Worm (Caenorhabditis elegans) whole organism, L1 larva: ENCODE data around the gene lsm-3.

ENCODE experiments used
- ceh-82 ChIP-seq, 3 experiments: fragments of 150-350 bp in 1 of 3; sonication (generic microtip) in 2 of 3; optimal IDR thresholded peaks; 2 replicates each; lab custom pipeline; 2014 to 2017; ENCODE audit warnings: missing biosample characterization in 3 of 3, missing genetic modification characterization in 3 of 3
- hlh-17 ChIP-seq: fragments of 200-800 bp; sonication (Bioruptor generic); optimal IDR thresholded peaks from 2 replicates; lab custom pipeline; 2018; ENCODE audit warnings: missing genetic modification characterization, mild to moderate bottlenecking, missing compliant biosample characterization, moderate library complexity, borderline replicate concordance
- pag-3 ChIP-seq: sonication (generic microtip); optimal IDR thresholded peaks from 2 replicates; lab custom pipeline; 2017; ENCODE audit warnings: missing genetic modification characterization, mild to moderate bottlenecking, missing compliant biosample characterization, antibody characterized with exemption, borderline replicate concordance; ENCODE audit not compliant: insufficient read depth

- TF ChIP-seq ceh-82 (tag; optimal IDR thresholded peaks at IDR 0.05; lab: Kevin White, UChicago): no peak
- TF ChIP-seq pag-3 (tag; lab: Kevin White, UChicago): no peak
- TF ChIP-seq hlh-17 (GFP tag; lab: Kevin White, UChicago): no peak
Measured at ce11 chrIV:13388779-13389178, 1.8 kb downstream of the lsm-3 start.
